Worm (Caenorhabditis elegans): ENCODE results near the gene F31E9.6.

DNA sequence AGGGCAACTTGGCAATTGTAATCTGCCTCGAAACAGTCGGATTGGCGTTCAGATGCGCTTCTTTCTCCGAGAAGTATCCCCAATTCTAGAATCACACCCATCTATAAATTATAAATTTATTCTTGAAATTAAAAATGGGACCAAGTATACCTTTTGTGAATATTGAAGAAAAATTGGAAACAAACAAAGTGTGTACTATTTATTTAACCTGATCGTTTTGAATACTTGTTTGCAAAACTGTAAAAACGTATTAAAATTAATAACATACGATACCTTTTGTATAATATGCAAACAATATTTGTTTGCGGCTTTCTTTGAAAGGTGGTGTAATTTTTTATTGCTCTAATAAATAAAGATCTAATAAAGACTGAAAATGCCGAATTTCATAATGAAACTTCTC is 2.6 kb downstream of the F31E9.6 start, which contains the start of gene Y61B8B.3:
- TF ChIP-seq nhr-237 (tag; optimal IDR thresholded peaks at IDR 0.05) (no peak), lsy-2 (tag; optimal IDR thresholded peaks at IDR 0.05) (no peak), elt-1 (tag; optimal IDR thresholded peaks at IDR 0.05) (no peak)
